Worm (Caenorhabditis elegans) whole organism, L1 larva: ENCODE measurements around the gene npr-32.
A peak's percentile ranks its signal among the peaks of the same experiment; 100 is the strongest.

Source experiments
- C04F5.9 ChIP-seq: sonication (generic microtip); optimal IDR thresholded peaks from 2 replicates; lab custom pipeline; 2016; ENCODE audit warnings: missing genetic modification characterization, missing compliant biosample characterization
- aha-1 ChIP-seq: fragments of 150-350 bp; optimal IDR thresholded peaks from 2 replicates; lab custom pipeline; 2014; ENCODE audit warnings: missing biosample characterization, missing genetic modification characterization
- alr-1 ChIP-seq: fragments of 200-800 bp; sonication (Bioruptor generic); optimal IDR thresholded peaks from 2 replicates; lab custom pipeline; 2018; ENCODE audit warnings: borderline replicate concordance, mild to moderate bottlenecking, missing genetic modification characterization, missing compliant biosample characterization
- ama-1 ChIP-seq: fragments of 150-350 bp; optimal IDR thresholded peaks from 2 replicates; lab custom pipeline; 2014
- blmp-1 ChIP-seq: fragments of 150-350 bp; optimal IDR thresholded peaks from 2 replicates; lab custom pipeline; 2014; ENCODE audit warnings: missing biosample characterization, missing genetic modification characterization
- ceh-63 ChIP-seq: fragments of 200-800 bp; sonication (Bioruptor generic); optimal IDR thresholded peaks from 2 replicates; lab custom pipeline; 2018; ENCODE audit warnings: mild to moderate bottlenecking, missing genetic modification characterization, missing compliant biosample characterization
- ces-1 ChIP-seq: fragments of 150-350 bp; optimal IDR thresholded peaks from 2 replicates; lab custom pipeline; 2014; ENCODE audit warnings: missing biosample characterization, missing genetic modification reagents, missing genetic modification characterization
- dpl-1 ChIP-seq, 3 experiments: fragments of 150-350 bp in 2 of 3; sonication (generic microtip) in 1 of 3; optimal IDR thresholded peaks; 2 replicates each; lab custom pipeline; 2014 to 2017; ENCODE audit warnings: missing biosample characterization in 3 of 3, missing genetic modification characterization in 3 of 3, missing genetic modification reagents in 3 of 3
- dsc-1 ChIP-seq: sonication (generic microtip); optimal IDR thresholded peaks from 2 replicates; lab custom pipeline; 2016; ENCODE audit warnings: mild to moderate bottlenecking, missing genetic modification characterization, missing compliant biosample characterization
- efl-1 ChIP-seq, 4 experiments: fragments of 150-350 bp; optimal IDR thresholded peaks in 3 of 4; peaks in 1 of 4; 1 replicate in 1 of 4; 2 replicates in 3 of 4; lab custom pipeline; 2014; ENCODE audit warnings: missing biosample characterization in 2 of 4, missing genetic modification characterization in 2 of 4, missing genetic modification reagents in 2 of 4
- efl-3 ChIP-seq: fragments of 200-800 bp; sonication (Bioruptor generic); optimal IDR thresholded peaks from 2 replicates; lab custom pipeline; 2018; ENCODE audit warnings: mild to moderate bottlenecking, missing genetic modification characterization, missing compliant biosample characterization
- egl-27 ChIP-seq, 2 experiments: fragments of 150-350 bp in 1 of 2; sonication (generic microtip); optimal IDR thresholded peaks; 3 replicates each; lab custom pipeline; 2017 to 2018; ENCODE audit warnings: missing biosample characterization in 2 of 2, missing genetic modification characterization in 2 of 2, missing genetic modification reagents in 2 of 2
- elt-2 ChIP-seq: sonication (generic microtip); optimal IDR thresholded peaks from 2 replicates; lab custom pipeline; 2016; ENCODE audit warnings: missing genetic modification characterization, mild to moderate bottlenecking, inconsistent platforms, missing compliant biosample characterization, missing genetic modification reagents
- ets-5 ChIP-seq: fragments of 200-800 bp; sonication (Bioruptor generic); IDR thresholded peaks from 2 replicates; pipeline ENCODE4 v1.3.6; 2022; ENCODE audit warnings: missing genetic modification characterization, missing compliant biosample characterization
- fkh-4 ChIP-seq: sonication (generic microtip); optimal IDR thresholded peaks from 2 replicates; lab custom pipeline; 2016; ENCODE audit warnings: missing compliant biosample characterization, missing genetic modification characterization, borderline replicate concordance
- grh-1 ChIP-seq: fragments of 200-800 bp; sonication (Bioruptor generic); IDR thresholded peaks from 2 replicates; pipeline ENCODE4 v1.3.6; 2022; ENCODE audit warnings: missing genetic modification reagents, missing genetic modification characterization, missing compliant biosample characterization
- hlh-4 ChIP-seq: sonication (generic microtip); optimal IDR thresholded peaks from 2 replicates; lab custom pipeline; 2016; ENCODE audit warnings: mild to moderate bottlenecking, missing genetic modification characterization, missing compliant biosample characterization
- hpl-2 ChIP-seq: fragments of 150-350 bp; optimal IDR thresholded peaks from 2 replicates; lab custom pipeline; 2014; ENCODE audit warnings: missing biosample characterization, missing genetic modification reagents, missing genetic modification characterization
- isw-1 ChIP-seq: fragments of 200-800 bp; sonication (Bioruptor generic); IDR thresholded peaks from 2 replicates; pipeline ENCODE4 v1.3.6; 2022; ENCODE audit warnings: missing genetic modification characterization, missing compliant biosample characterization
- lin-13 ChIP-seq: fragments of 150-350 bp; optimal IDR thresholded peaks from 2 replicates; lab custom pipeline; 2014; ENCODE audit warnings: missing biosample characterization, missing genetic modification reagents, missing genetic modification characterization
- lin-14 ChIP-seq: fragments of 200-800 bp; sonication (Bioruptor generic); optimal IDR thresholded peaks from 2 replicates; lab custom pipeline; 2018; ENCODE audit warnings: mild to moderate bottlenecking, missing genetic modification characterization, moderate library complexity, missing compliant biosample characterization
- lin-15B ChIP-seq: fragments of 150-350 bp; sonication (generic microtip); optimal IDR thresholded peaks from 3 replicates; lab custom pipeline; 2014; ENCODE audit warnings: missing biosample characterization, missing genetic modification characterization
- lin-39 ChIP-seq: fragments of 150-350 bp; optimal IDR thresholded peaks from 2 replicates; lab custom pipeline; 2014; ENCODE audit warnings: missing biosample characterization, missing genetic modification reagents, missing genetic modification characterization
- lir-3 ChIP-seq: sonication (generic microtip); optimal IDR thresholded peaks from 2 replicates; lab custom pipeline; 2016; ENCODE audit warnings: mild to moderate bottlenecking, missing genetic modification characterization, moderate library complexity, missing compliant biosample characterization; ENCODE audit not compliant: poor library complexity
- lsy-2 ChIP-seq, 2 experiments: fragments of 150-350 bp; optimal IDR thresholded peaks; 2 replicates each; lab custom pipeline; 2014; ENCODE audit warnings: missing biosample characterization in 2 of 2, missing genetic modification characterization in 2 of 2
- mdl-1 ChIP-seq, 2 experiments: fragments of 150-350 bp; optimal IDR thresholded peaks; 2 replicates each; lab custom pipeline; 2014 to 2017; ENCODE audit warnings: missing biosample characterization in 2 of 2, missing genetic modification characterization in 2 of 2, inconsistent platforms in 1 of 2
- mef-2 ChIP-seq: fragments of 150-350 bp; optimal IDR thresholded peaks from 2 replicates; lab custom pipeline; 2014; ENCODE audit warnings: missing biosample characterization, missing genetic modification characterization
- nhr-11 ChIP-seq: fragments of 150-350 bp; optimal IDR thresholded peaks from 2 replicates; lab custom pipeline; 2014; ENCODE audit warnings: missing biosample characterization, missing genetic modification characterization
- nhr-12 ChIP-seq: sonication (generic microtip); optimal IDR thresholded peaks from 2 replicates; lab custom pipeline; 2017; ENCODE audit warnings: missing biosample characterization, missing genetic modification characterization
- nhr-19 ChIP-seq: fragments of 200-800 bp; sonication (Bioruptor generic); conservative IDR thresholded peaks from 2 replicates; pipeline ENCODE4 v1.3.6; 2022; ENCODE audit warnings: missing genetic modification characterization, missing compliant biosample characterization
- nhr-20 ChIP-seq: sonication (generic microtip); optimal IDR thresholded peaks from 2 replicates; lab custom pipeline; 2016; ENCODE audit warnings: mild to moderate bottlenecking, missing genetic modification characterization, missing compliant biosample characterization
- nhr-237 ChIP-seq: fragments of 150-350 bp; optimal IDR thresholded peaks from 2 replicates; lab custom pipeline; 2014; ENCODE audit warnings: missing biosample characterization, missing genetic modification characterization
- nhr-71 ChIP-seq: sonication (generic microtip); optimal IDR thresholded peaks from 2 replicates; lab custom pipeline; 2016; ENCODE audit warnings: mild to moderate bottlenecking, missing genetic modification characterization, moderate library complexity, missing compliant biosample characterization
- nhr-76 ChIP-seq: sonication (generic microtip); optimal IDR thresholded peaks from 2 replicates; lab custom pipeline; 2017; ENCODE audit warnings: missing biosample characterization, missing genetic modification characterization
- nhr-85 ChIP-seq: sonication (generic microtip); peaks from one replicate; lab custom pipeline; 2016; ENCODE audit warnings: missing genetic modification characterization, inconsistent platforms, missing compliant biosample characterization
- nhr-90 ChIP-seq: sonication (generic microtip); optimal IDR thresholded peaks from 2 replicates; lab custom pipeline; 2016; ENCODE audit warnings: mild to moderate bottlenecking, missing genetic modification characterization, missing compliant biosample characterization; ENCODE audit not compliant: poor library complexity
- pag-3 ChIP-seq: sonication (generic microtip); optimal IDR thresholded peaks from 2 replicates; lab custom pipeline; 2017; ENCODE audit warnings: missing genetic modification characterization, mild to moderate bottlenecking, missing compliant biosample characterization, antibody characterized with exemption, borderline replicate concordance; ENCODE audit not compliant: insufficient read depth
- pqm-1 ChIP-seq: sonication (generic microtip); optimal IDR thresholded peaks from 3 replicates; lab custom pipeline; 2017; ENCODE audit warnings: missing biosample characterization, missing genetic modification characterization
- skn-1 ChIP-seq: fragments of 150-350 bp; optimal IDR thresholded peaks from 2 replicates; lab custom pipeline; 2014; ENCODE audit warnings: missing biosample characterization, missing genetic modification characterization
- snpc-4 ChIP-seq: fragments of 150-350 bp; optimal IDR thresholded peaks from 2 replicates; lab custom pipeline; 2014; ENCODE audit warnings: missing biosample characterization, missing genetic modification characterization
- unc-30 ChIP-seq: sonication (generic microtip); optimal IDR thresholded peaks from 2 replicates; lab custom pipeline; 2017; ENCODE audit warnings: missing biosample characterization, missing genetic modification characterization
- zip-4 ChIP-seq: fragments of 200-800 bp; sonication (Bioruptor generic); optimal IDR thresholded peaks from 2 replicates; lab custom pipeline; 2018; ENCODE audit warnings: mild to moderate bottlenecking, missing genetic modification characterization, moderate library complexity, missing compliant biosample characterization
- ztf-11 ChIP-seq, 2 experiments: sonication (generic microtip); optimal IDR thresholded peaks; 2 replicates each; lab custom pipeline; 2016 to 2017; ENCODE audit warnings: missing genetic modification characterization in 2 of 2, missing biosample characterization in 1 of 2, missing compliant biosample characterization in 1 of 2

npr-32 gene

DNA sequence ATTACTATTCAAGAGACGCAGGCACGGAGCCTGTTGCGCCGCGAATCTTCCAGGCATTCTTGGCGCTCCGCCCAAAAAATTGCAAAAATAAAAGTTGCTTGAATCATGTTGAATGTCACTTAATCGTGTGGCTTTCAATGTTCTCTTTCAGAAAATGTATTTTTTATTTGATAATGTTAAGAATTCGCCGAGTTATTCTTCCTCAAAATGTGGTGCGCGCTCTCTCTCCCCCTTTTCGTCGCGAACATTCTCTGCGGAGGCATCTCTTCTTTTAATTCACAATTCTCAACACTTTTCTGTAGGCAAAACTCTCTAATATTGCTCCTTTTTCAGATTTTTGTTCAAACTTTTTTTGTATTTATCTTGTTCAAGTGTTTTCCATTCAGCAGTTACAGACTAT is 47.5 kb upstream of the npr-32 start (continued):
- TF ChIP-seq nhr-237 (tag; lab: Kevin White, UChicago), result peak; percentile 92
- peak; percentile 98 for TF ChIP-seq nhr-90 (tag; lab: Kevin White, UChicago)
- peak; percentile 70 for TF ChIP-seq snpc-4 (tag; lab: Kevin White, UChicago)
- TF ChIP-seq dpl-1 (GFP tag; optimal IDR thresholded peaks at IDR 0.05; lab: Kevin White, UChicago), result peak; percentile 74 to 80 (median 77)
- peak; percentile 33 for TF ChIP-seq ces-1 (GFP tag; lab: Kevin White, UChicago)
- TF ChIP-seq egl-27 (tag; optimal IDR thresholded peaks at IDR 0.05; lab: Kevin White, UChicago), result peak; percentile 71 to 88
- no peak for TF ChIP-seq unc-30 (tag; lab: Kevin White, UChicago)
- peak; percentile 61 for TF ChIP-seq ama-1 (lab: Kevin White, UChicago)
- peak; percentile 86 for TF ChIP-seq fkh-4 (tag; lab: Kevin White, UChicago)
- TF ChIP-seq pag-3 (tag; lab: Kevin White, UChicago), result no peak
- TF ChIP-seq pqm-1, result peak; percentile 18
- peak; percentile 95 for TF ChIP-seq zip-4
- peak; percentile 82 for TF ChIP-seq ceh-63
- TF ChIP-seq dsc-1 (tag; lab: Kevin White, UChicago), result peak; percentile 99
- TF ChIP-seq efl-3 (GFP tag; lab: Kevin White, UChicago), result peak; percentile 69
- TF ChIP-seq ztf-11 (tag; optimal IDR thresholded peaks at IDR 0.05; lab: Kevin White, UChicago), result peak; percentile 59 to 96
- TF ChIP-seq mef-2 (tag; lab: Kevin White, UChicago), result peak; percentile 81
- TF ChIP-seq lsy-2 (tag; optimal IDR thresholded peaks at IDR 0.05; lab: Kevin White, UChicago), result peak; percentile 90 to 96
- peak; percentile 86 to 89 for TF ChIP-seq efl-1 (optimal IDR thresholded peaks at IDR 0.05; lab: Kevin White, UChicago)
- peak; percentile 72 to 98 for TF ChIP-seq efl-1 (GFP tag; optimal IDR thresholded peaks at IDR 0.05 in 1 of 2; lab: Kevin White, UChicago)
- peak; percentile 100 for TF ChIP-seq lin-14 (GFP tag; lab: Kevin White, UChicago)
- peak; percentile 95 for TF ChIP-seq grh-1 (GFP tag; lab: Robert Waterston, UW)
- TF ChIP-seq nhr-76, result peak; percentile 64
- TF ChIP-seq mdl-1 (tag; optimal IDR thresholded peaks at IDR 0.05; lab: Kevin White, UChicago), result peak; percentile 6 to 74
- TF ChIP-seq skn-1 (tag; lab: Kevin White, UChicago), result peak; percentile 87
- TF ChIP-seq ets-5 (GFP tag; lab: Robert Waterston, UW), result no peak
- TF ChIP-seq nhr-19 (GFP tag; lab: Robert Waterston, UW), result peak; percentile 96
- TF ChIP-seq nhr-85 (tag; lab: Kevin White, UChicago), result peak; percentile 99
- peak; percentile 91 for TF ChIP-seq lin-39 (tag; lab: Kevin White, UChicago)
- TF ChIP-seq elt-2, result peak; percentile 76
- TF ChIP-seq C04F5.9 (tag; lab: Kevin White, UChicago), result peak; percentile 91
- TF ChIP-seq lin-13 (GFP tag; lab: Kevin White, UChicago), result peak; percentile 92
- peak; percentile 94 for TF ChIP-seq hpl-2
- TF ChIP-seq nhr-12 (tag; lab: Kevin White, UChicago), result no peak
- peak; percentile 71 for TF ChIP-seq lin-15B
- TF ChIP-seq lir-3 (tag; lab: Kevin White, UChicago), result peak; percentile 80
- TF ChIP-seq nhr-20 (tag; lab: Kevin White, UChicago), result peak; percentile 99
- peak; percentile 96 for TF ChIP-seq nhr-11 (tag; lab: Kevin White, UChicago)
- peak; percentile 100 for TF ChIP-seq nhr-71 (tag; lab: Kevin White, UChicago)
- peak; percentile 88 for TF ChIP-seq aha-1 (tag; lab: Kevin White, UChicago)
- peak; percentile 72 for TF ChIP-seq hlh-4 (tag; lab: Kevin White, UChicago)
- TF ChIP-seq isw-1 (GFP tag; lab: Robert Waterston, UW), result peak; percentile 99
- peak; percentile 80 for TF ChIP-seq blmp-1 (tag; lab: Kevin White, UChicago)
- TF ChIP-seq alr-1 (tag; lab: Kevin White, UChicago), result no peak
